Fruit fly (Drosophila melanogaster) Kc167 (cell line): Measurements from ENCODE around the gene Cp18.

ENCODE experiments used
- Myc ChIP-seq: fragments of >200 bp; optimal IDR thresholded peaks from 2 replicates; lab custom pipeline; 2017; ENCODE audit warnings: missing external identifiers
- Sin3A ChIP-seq: fragments of >200 bp; optimal IDR thresholded peaks from 2 replicates; lab custom pipeline; 2018; ENCODE audit warnings: missing external identifiers
- h ChIP-seq: fragments of >200 bp; optimal IDR thresholded peaks from 3 replicates; lab custom pipeline; 2018; ENCODE audit warnings: missing external identifiers
- insv ChIP-seq: fragments of >200 bp; optimal IDR thresholded peaks from 3 replicates; lab custom pipeline; 2018; ENCODE audit warnings: missing external identifiers
- psq ChIP-seq: fragments of >200 bp; optimal IDR thresholded peaks from 2 replicates; lab custom pipeline; 2017; ENCODE audit warnings: missing external identifiers

dm6 chr3L:8707821-8708220 lies 18.8 kb upstream of the Cp18 start:
- TF ChIP-seq h (lab: Kevin White, UChicago) (no peak), Sin3A (lab: Kevin White, UChicago) (no peak), psq (lab: Kevin White, UChicago) (no peak), Myc (lab: Kevin White, UChicago) (no peak), insv (lab: Kevin White, UChicago) (no peak)
